Worm (Caenorhabditis elegans) whole organism, L1 larva: ENCODE data around the gene srd-74.

Experiments used
- C16A3.4 ChIP-seq: fragments of 150-350 bp; optimal IDR thresholded peaks from 2 replicates; lab custom pipeline; 2014; ENCODE audit warnings: missing biosample characterization, missing genetic modification characterization
- F16B12.6 ChIP-seq: fragments of 150-350 bp; optimal IDR thresholded peaks from 2 replicates; lab custom pipeline; 2014; ENCODE audit warnings: missing biosample characterization, missing genetic modification characterization
- aly-2 ChIP-seq: fragments of 150-350 bp; optimal IDR thresholded peaks from 2 replicates; lab custom pipeline; 2014; ENCODE audit warnings: missing biosample characterization, missing genetic modification characterization
- ceh-8 ChIP-seq: fragments of 200-800 bp; sonication (Bioruptor generic); optimal IDR thresholded peaks from 2 replicates; lab custom pipeline; 2018; ENCODE audit warnings: mild to moderate bottlenecking, missing genetic modification characterization, moderate library complexity, missing compliant biosample characterization
- ceh-82 ChIP-seq, 3 experiments: fragments of 150-350 bp in 1 of 3; sonication (generic microtip) in 2 of 3; optimal IDR thresholded peaks; 2 replicates each; lab custom pipeline; 2014 to 2017; ENCODE audit warnings: missing biosample characterization in 3 of 3, missing genetic modification characterization in 3 of 3
- ceh-88 ChIP-seq: fragments of 200-800 bp; sonication (Bioruptor generic); IDR thresholded peaks from 2 replicates; pipeline ENCODE4 v1.3.6; 2022; ENCODE audit warnings: missing genetic modification characterization, missing compliant biosample characterization
- dpl-1 ChIP-seq, 3 experiments: fragments of 150-350 bp in 2 of 3; sonication (generic microtip) in 1 of 3; optimal IDR thresholded peaks; 2 replicates each; lab custom pipeline; 2014 to 2017; ENCODE audit warnings: missing biosample characterization in 3 of 3, missing genetic modification characterization in 3 of 3, missing genetic modification reagents in 3 of 3
- dsc-1 ChIP-seq: sonication (generic microtip); optimal IDR thresholded peaks from 2 replicates; lab custom pipeline; 2016; ENCODE audit warnings: mild to moderate bottlenecking, missing genetic modification characterization, missing compliant biosample characterization
- efl-1 ChIP-seq, 4 experiments: fragments of 150-350 bp; optimal IDR thresholded peaks in 3 of 4; peaks in 1 of 4; 1 replicate in 1 of 4; 2 replicates in 3 of 4; lab custom pipeline; 2014; ENCODE audit warnings: missing biosample characterization in 2 of 4, missing genetic modification characterization in 2 of 4, missing genetic modification reagents in 2 of 4
- elt-3 ChIP-seq, 6 experiments: fragments of 150-350 bp in 1 of 6; sonication (generic microtip); optimal IDR thresholded peaks; 2 replicates each; lab custom pipeline; 2017 to 2018; ENCODE audit warnings: missing biosample characterization in 6 of 6, missing genetic modification characterization in 6 of 6, inconsistent platforms in 1 of 6
- fkh-10 ChIP-seq: sonication (generic microtip); optimal IDR thresholded peaks from 2 replicates; lab custom pipeline; 2017; ENCODE audit warnings: missing biosample characterization, missing genetic modification reagents, missing genetic modification characterization
- fkh-8 ChIP-seq: sonication (generic microtip); optimal IDR thresholded peaks from 2 replicates; lab custom pipeline; 2016; ENCODE audit warnings: mild to moderate bottlenecking, missing genetic modification characterization, missing compliant biosample characterization
- fos-1 ChIP-seq: fragments of 150-350 bp; optimal IDR thresholded peaks from 2 replicates; lab custom pipeline; 2014; ENCODE audit warnings: missing biosample characterization, missing genetic modification characterization
- irx-1 ChIP-seq: sonication (generic microtip); optimal IDR thresholded peaks from 2 replicates; lab custom pipeline; 2016; ENCODE audit warnings: missing genetic modification characterization, missing compliant biosample characterization
- isw-1 ChIP-seq: fragments of 200-800 bp; sonication (Bioruptor generic); IDR thresholded peaks from 2 replicates; pipeline ENCODE4 v1.3.6; 2022; ENCODE audit warnings: missing genetic modification characterization, missing compliant biosample characterization
- jun-1 ChIP-seq: fragments of 150-350 bp; optimal IDR thresholded peaks from 2 replicates; lab custom pipeline; 2014; ENCODE audit warnings: missing biosample characterization, missing genetic modification reagents, missing genetic modification characterization
- lin-14 ChIP-seq: fragments of 200-800 bp; sonication (Bioruptor generic); optimal IDR thresholded peaks from 2 replicates; lab custom pipeline; 2018; ENCODE audit warnings: mild to moderate bottlenecking, missing genetic modification characterization, moderate library complexity, missing compliant biosample characterization
- lin-35 ChIP-seq, 2 experiments: fragments of 150-350 bp; optimal IDR thresholded peaks; 2 replicates each; lab custom pipeline; 2014; ENCODE audit warnings: missing biosample characterization in 2 of 2, missing genetic modification characterization in 2 of 2, missing genetic modification reagents in 2 of 2
- lin-39 ChIP-seq: fragments of 150-350 bp; optimal IDR thresholded peaks from 2 replicates; lab custom pipeline; 2014; ENCODE audit warnings: missing biosample characterization, missing genetic modification reagents, missing genetic modification characterization
- lir-3 ChIP-seq: sonication (generic microtip); optimal IDR thresholded peaks from 2 replicates; lab custom pipeline; 2016; ENCODE audit warnings: mild to moderate bottlenecking, missing genetic modification characterization, moderate library complexity, missing compliant biosample characterization; ENCODE audit not compliant: poor library complexity
- lsy-2 ChIP-seq, 2 experiments: fragments of 150-350 bp; optimal IDR thresholded peaks; 2 replicates each; lab custom pipeline; 2014; ENCODE audit warnings: missing biosample characterization in 2 of 2, missing genetic modification characterization in 2 of 2
- mdl-1 ChIP-seq, 2 experiments: fragments of 150-350 bp; optimal IDR thresholded peaks; 2 replicates each; lab custom pipeline; 2014 to 2017; ENCODE audit warnings: missing biosample characterization in 2 of 2, missing genetic modification characterization in 2 of 2, inconsistent platforms in 1 of 2
- mep-1 ChIP-seq: fragments of 150-350 bp; optimal IDR thresholded peaks from 2 replicates; lab custom pipeline; 2014; ENCODE audit warnings: missing biosample characterization, missing genetic modification characterization
- nhr-19 ChIP-seq: fragments of 200-800 bp; sonication (Bioruptor generic); conservative IDR thresholded peaks from 2 replicates; pipeline ENCODE4 v1.3.6; 2022; ENCODE audit warnings: missing genetic modification characterization, missing compliant biosample characterization
- nhr-20 ChIP-seq: sonication (generic microtip); optimal IDR thresholded peaks from 2 replicates; lab custom pipeline; 2016; ENCODE audit warnings: mild to moderate bottlenecking, missing genetic modification characterization, missing compliant biosample characterization
- nhr-47 ChIP-seq: sonication (generic microtip); optimal IDR thresholded peaks from 2 replicates; lab custom pipeline; 2016; ENCODE audit warnings: mild to moderate bottlenecking, missing genetic modification characterization, moderate library complexity, missing compliant biosample characterization
- nhr-71 ChIP-seq: sonication (generic microtip); optimal IDR thresholded peaks from 2 replicates; lab custom pipeline; 2016; ENCODE audit warnings: mild to moderate bottlenecking, missing genetic modification characterization, moderate library complexity, missing compliant biosample characterization
- nhr-76 ChIP-seq: sonication (generic microtip); optimal IDR thresholded peaks from 2 replicates; lab custom pipeline; 2017; ENCODE audit warnings: missing biosample characterization, missing genetic modification characterization
- nhr-85 ChIP-seq: sonication (generic microtip); peaks from one replicate; lab custom pipeline; 2016; ENCODE audit warnings: missing genetic modification characterization, inconsistent platforms, missing compliant biosample characterization
- nhr-90 ChIP-seq: sonication (generic microtip); optimal IDR thresholded peaks from 2 replicates; lab custom pipeline; 2016; ENCODE audit warnings: mild to moderate bottlenecking, missing genetic modification characterization, missing compliant biosample characterization; ENCODE audit not compliant: poor library complexity
- rnt-1 ChIP-seq: sonication (generic microtip); optimal IDR thresholded peaks from 2 replicates; lab custom pipeline; 2016; ENCODE audit warnings: mild to moderate bottlenecking, missing genetic modification characterization, moderate library complexity, missing compliant biosample characterization
- skn-1 ChIP-seq: fragments of 150-350 bp; optimal IDR thresholded peaks from 2 replicates; lab custom pipeline; 2014; ENCODE audit warnings: missing biosample characterization, missing genetic modification characterization
- snpc-4 ChIP-seq: fragments of 150-350 bp; optimal IDR thresholded peaks from 2 replicates; lab custom pipeline; 2014; ENCODE audit warnings: missing biosample characterization, missing genetic modification characterization
- snu-23 ChIP-seq: sonication (generic microtip); optimal IDR thresholded peaks from 2 replicates; lab custom pipeline; 2016; ENCODE audit warnings: missing genetic modification characterization, missing compliant biosample characterization
- swsn-7 ChIP-seq: sonication (generic microtip); optimal IDR thresholded peaks from 2 replicates; lab custom pipeline; 2016; ENCODE audit warnings: missing genetic modification characterization, missing compliant biosample characterization
- tbx-2 ChIP-seq: sonication (generic microtip); optimal IDR thresholded peaks from 2 replicates; lab custom pipeline; 2016; ENCODE audit warnings: missing genetic modification characterization, missing compliant biosample characterization
- unc-98 ChIP-seq: fragments of 200-800 bp; sonication (Bioruptor generic); IDR thresholded peaks from 2 replicates; pipeline ENCODE4 v1.3.6; 2022; ENCODE audit warnings: missing genetic modification characterization, missing compliant biosample characterization
- xbp-1 ChIP-seq: sonication (generic microtip); optimal IDR thresholded peaks from 2 replicates; lab custom pipeline; 2016; ENCODE audit warnings: missing genetic modification characterization, missing compliant biosample characterization

srd-74 gene

DNA sequence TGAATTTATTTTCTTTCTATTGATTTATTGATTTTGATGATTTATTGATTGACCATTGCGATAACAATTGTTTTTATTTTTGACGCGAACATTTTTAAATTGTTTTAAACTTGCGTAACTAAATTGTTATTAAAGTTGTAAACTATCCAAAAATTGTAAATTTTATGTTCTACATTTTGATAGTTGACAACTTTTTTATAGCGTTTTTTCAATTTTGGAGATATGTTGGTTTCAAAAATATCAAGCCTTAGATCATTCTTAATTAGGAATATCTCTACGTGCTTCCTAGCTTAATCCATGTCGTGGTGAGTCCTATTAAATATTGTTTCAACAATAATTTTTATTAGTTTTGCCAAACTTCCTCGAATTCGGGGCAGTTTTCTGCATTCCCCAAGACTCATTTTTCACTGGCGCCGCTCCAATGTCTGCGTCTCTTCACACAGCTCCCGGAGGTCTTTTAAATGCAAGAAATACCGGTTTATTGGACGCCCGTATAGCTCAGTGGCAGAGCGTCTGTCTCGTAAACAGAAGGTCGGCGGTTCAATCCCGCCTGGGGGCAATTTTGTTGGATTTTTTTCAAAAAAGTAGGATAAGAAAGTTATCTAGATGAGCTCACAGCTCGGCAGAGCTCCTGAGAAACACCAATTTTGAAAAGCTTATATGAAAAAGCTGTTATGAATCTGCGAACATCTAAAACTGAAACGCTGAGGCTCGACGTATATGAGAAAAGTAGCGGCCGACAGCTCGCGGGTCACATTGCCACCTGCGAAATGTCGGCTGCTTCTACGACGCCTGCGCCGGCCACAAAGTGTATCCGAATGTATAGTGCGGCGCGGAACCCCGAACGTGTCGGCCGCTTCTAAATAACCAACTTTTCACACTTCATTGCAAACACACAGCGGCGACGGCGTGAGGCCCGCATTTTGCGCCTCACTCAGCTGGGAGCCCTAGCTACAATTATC is 10.7 kb downstream of the srd-74 start, which contains the start of gene C24H11.2:
TSS of gene C24H11.2 (minus strand) at position 51 of the 962 bp plus-strand sequence.
- TF ChIP-seq jun-1 (tag; lab: Kevin White, UChicago) (peak; percentile 39), fkh-8 (tag; lab: Kevin White, UChicago) (peak; percentile 54), lin-39 (peak; percentile 17), nhr-76 (tag; lab: Kevin White, UChicago) (peak; percentile 11), nhr-85 (tag; lab: Kevin White, UChicago) (peak; percentile 74), snu-23 (peak; percentile 73), fos-1 (tag; lab: Kevin White, UChicago) (peak; percentile 62), fkh-10 (GFP tag; lab: Kevin White, UChicago) (peak; percentile 0), lin-35 (GFP tag; optimal IDR thresholded peaks at IDR 0.05; lab: Kevin White, UChicago) (peak; percentile 46 to 72), nhr-90 (peak; percentile 57), lsy-2 (tag; optimal IDR thresholded peaks at IDR 0.05; lab: Kevin White, UChicago) (peak; percentile 52 to 76), lir-3 (tag; lab: Kevin White, UChicago) (peak; percentile 39), nhr-71 (tag; lab: Kevin White, UChicago) (peak; percentile 72), nhr-47 (peak; percentile 70), C16A3.4 (peak; percentile 56), nhr-20 (tag; lab: Kevin White, UChicago) (peak; percentile 53), ceh-88 (GFP tag; lab: Robert Waterston, UW) (0 out of 2 replicates have a peak, but pooled peaks have one; percentile 11), lin-14 (GFP tag; lab: Kevin White, UChicago) (peak; percentile 56), ceh-8 (peak; percentile 14), isw-1 (GFP tag; lab: Robert Waterston, UW) (0 out of 2 replicates have a peak, but pooled peaks have one; percentile 4), dsc-1 (tag; lab: Kevin White, UChicago) (peak; percentile 63), dpl-1 (GFP tag; optimal IDR thresholded peaks at IDR 0.05; lab: Kevin White, UChicago) (peak; percentile 50 to 56 (median 55)), F16B12.6 (tag; lab: Kevin White, UChicago) (peak; percentile 53), rnt-1 (tag; lab: Kevin White, UChicago) (peak; percentile 82), irx-1 (tag; lab: Kevin White, UChicago) (peak; percentile 62), elt-3 (tag; optimal IDR thresholded peaks at IDR 0.05; lab: Kevin White, UChicago) (peak in 1 of 6 experiments; percentile 29), tbx-2 (tag; lab: Kevin White, UChicago) (peak; percentile 58), ceh-82 (tag; optimal IDR thresholded peaks at IDR 0.05; lab: Kevin White, UChicago) (peak; percentile 41 to 47 (median 47)), swsn-7 (tag; lab: Kevin White, UChicago) (peak; percentile 60), unc-98 (GFP tag; lab: Robert Waterston, UW) (peak; percentile 57; the same call in 1 of the 2 replicates), efl-1 (optimal IDR thresholded peaks at IDR 0.05; lab: Kevin White, UChicago) (peak; percentile 46 to 64), efl-1 (GFP tag; optimal IDR thresholded peaks at IDR 0.05 in 1 of 2; lab: Kevin White, UChicago) (peak; percentile 55 to 96), aly-2 (tag; lab: Kevin White, UChicago) (peak; percentile 17), snpc-4 (tag; lab: Kevin White, UChicago) (peak; percentile 94), mdl-1 (tag; optimal IDR thresholded peaks at IDR 0.05; lab: Kevin White, UChicago) (peak in 1 of 2 experiments; percentile 48), nhr-19 (GFP tag; lab: Robert Waterston, UW) (peak; percentile 63), skn-1 (tag; lab: Kevin White, UChicago) (peak; percentile 40), mep-1 (tag; lab: Kevin White, UChicago) (peak; percentile 74), xbp-1 (tag; lab: Kevin White, UChicago) (peak; percentile 62)

DNA sequence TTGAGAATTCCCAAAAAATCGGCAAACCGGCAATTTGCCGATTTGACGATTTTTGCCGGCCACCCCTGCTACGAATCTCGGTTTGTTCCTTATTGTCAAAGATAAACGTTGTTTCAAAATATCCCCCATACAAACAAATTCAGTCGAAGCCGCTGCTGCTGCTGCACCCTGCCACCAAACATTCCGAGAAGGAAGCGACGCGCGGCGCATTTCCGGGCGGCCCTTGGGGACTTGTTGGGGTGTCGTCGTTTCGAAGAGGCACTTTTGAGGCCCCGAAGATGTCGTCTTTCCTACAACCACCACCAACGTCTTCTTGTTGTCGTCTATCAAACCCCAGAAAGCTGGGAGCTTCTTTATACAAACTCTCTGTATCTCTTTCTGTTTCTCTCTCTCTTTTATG is 12.5 kb downstream of the srd-74 start:
- no peak for TF ChIP-seq nhr-19 (GFP tag; lab: Robert Waterston, UW)
- peak; percentile 69 for TF ChIP-seq lin-14 (GFP tag; lab: Kevin White, UChicago)
- no peak for TF ChIP-seq efl-1 (optimal IDR thresholded peaks at IDR 0.05; lab: Kevin White, UChicago)
- peak in 1 of 2 experiments; percentile 78 for TF ChIP-seq efl-1 (GFP tag; optimal IDR thresholded peaks at IDR 0.05 in 1 of 2; lab: Kevin White, UChicago)
- TF ChIP-seq, all 84 proteins: peak for 2
